Worm (Caenorhabditis elegans): Measurements from ENCODE around the gene gldi-3.

ce11 chrII:9269588-9269987 is 10.3 kb downstream of the gldi-3 start, which contains the start of gene C01G6.3:
- TF ChIP-seq pha-4 (tag; optimal IDR thresholded peaks at IDR 0.05) (no peak), egl-18 (GFP tag; IDR thresholded peaks at IDR 0.05) (no peak), mes-4 (tag; optimal IDR thresholded peaks at IDR 0.05) (no peak), gei-17 (GFP tag; optimal IDR thresholded peaks at IDR 0.05) (no peak), lin-35 (GFP tag; optimal IDR thresholded peaks at IDR 0.05) (no peak)
